Fruit fly (Drosophila melanogaster): ENCODE results near the gene CG8475.

DNA sequence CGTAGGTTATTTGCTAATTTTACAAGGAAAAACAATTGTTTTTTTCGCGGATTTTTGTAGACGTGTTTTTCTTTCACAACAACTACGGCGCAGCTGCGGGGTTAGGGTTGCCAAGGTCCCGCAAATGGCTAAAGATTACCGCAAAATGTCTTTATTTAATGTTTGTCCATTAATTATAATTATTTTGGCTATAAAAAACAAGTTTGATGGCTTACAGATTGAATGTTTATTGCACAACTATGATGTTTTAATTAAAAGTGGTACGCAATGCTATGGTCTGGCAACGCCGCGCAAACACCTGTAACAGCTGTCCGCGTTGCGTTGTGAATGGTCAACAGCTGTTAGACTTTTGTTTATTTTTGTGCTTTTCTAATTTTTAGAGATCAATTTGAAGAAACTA, 40.0 kb downstream of the CG8475 start:
- peak; percentile 8 for TF ChIP-seq CG31388 (GFP tag; optimal IDR thresholded peaks at IDR 0.05)
- no peak for TF ChIP-seq CG3726 (GFP tag; IDR thresholded peaks at IDR 0.05)
- no peak for TF ChIP-seq CG15073 (GFP tag; optimal IDR thresholded peaks at IDR 0.05)
